Worm (Caenorhabditis elegans) whole organism, L4 larva: ENCODE measurements around the gene fbxa-35.
A peak's percentile ranks its signal among the peaks of the same experiment; 100 is the strongest.

Experiments
- D1046.2 ChIP-seq: fragments of 200-800 bp; sonication (Bioruptor generic); IDR thresholded peaks from 2 replicates; pipeline ENCODE4 v1.3.6; 2022; ENCODE audit warnings: missing genetic modification characterization, missing compliant biosample characterization
- daf-16 ChIP-seq, 3 experiments: sonication (generic microtip); optimal IDR thresholded peaks; 2 replicates each; lab custom pipeline; 2016 to 2017; ENCODE audit warnings: missing genetic modification characterization in 3 of 3, missing genetic modification reagents in 3 of 3, mild to moderate bottlenecking in 2 of 3, missing compliant biosample characterization in 2 of 3, missing biosample characterization in 1 of 3, moderate library complexity in 1 of 3
- fkh-10 ChIP-seq: fragments of 150-350 bp; optimal IDR thresholded peaks from 2 replicates; lab custom pipeline; 2014; ENCODE audit warnings: missing biosample characterization, missing genetic modification reagents, missing genetic modification characterization
- hlh-30 ChIP-seq: sonication (generic microtip); optimal IDR thresholded peaks from 2 replicates; lab custom pipeline; 2017; ENCODE audit warnings: antibody characterized with exemption, mild to moderate bottlenecking, missing genetic modification characterization, missing compliant biosample characterization; ENCODE audit not compliant: insufficient read depth
- lin-13 ChIP-seq: fragments of 150-350 bp; optimal IDR thresholded peaks from 2 replicates; lab custom pipeline; 2014; ENCODE audit warnings: missing biosample characterization, missing genetic modification reagents, missing genetic modification characterization
- lin-29 ChIP-seq: fragments of 200-800 bp; sonication (Bioruptor generic); IDR thresholded peaks from 2 replicates; pipeline ENCODE4 v1.3.6; 2022; ENCODE audit warnings: missing genetic modification reagents, missing genetic modification characterization, missing compliant biosample characterization
- lir-3 ChIP-seq: sonication (generic microtip); optimal IDR thresholded peaks from 2 replicates; lab custom pipeline; 2016; ENCODE audit warnings: mild to moderate bottlenecking, missing genetic modification characterization, missing compliant biosample characterization
- mdl-1 ChIP-seq, 2 experiments: fragments of 150-350 bp in 1 of 2; sonication (generic microtip) in 1 of 2; optimal IDR thresholded peaks; 2 replicates each; lab custom pipeline; 2014 to 2017; ENCODE audit warnings: missing biosample characterization in 2 of 2, missing genetic modification characterization in 2 of 2
- nhr-76 ChIP-seq: fragments of 150-350 bp; optimal IDR thresholded peaks from 2 replicates; lab custom pipeline; 2014; ENCODE audit warnings: missing biosample characterization, missing genetic modification characterization
- nhr-77 ChIP-seq: fragments of 150-350 bp; optimal IDR thresholded peaks from 2 replicates; lab custom pipeline; 2014; ENCODE audit warnings: missing biosample characterization, missing genetic modification characterization
- set-16 ChIP-seq: fragments of 200-800 bp; sonication (Bioruptor generic); IDR thresholded peaks from 2 replicates; pipeline ENCODE4 v1.3.6; 2022; ENCODE audit warnings: missing genetic modification reagents, missing genetic modification characterization, missing compliant biosample characterization
- snpc-4 ChIP-seq: fragments of 150-350 bp; optimal IDR thresholded peaks from 2 replicates; lab custom pipeline; 2014; ENCODE audit warnings: missing biosample characterization, missing genetic modification characterization
- unc-62 ChIP-seq, 3 experiments: fragments of 150-350 bp in 1 of 3; sonication (generic microtip); optimal IDR thresholded peaks in 2 of 3; peaks in 1 of 3; 1 replicate in 1 of 3; 2 replicates in 2 of 3; lab custom pipeline; 2014 to 2017; ENCODE audit warnings: missing biosample characterization in 3 of 3, missing genetic modification characterization in 3 of 3, missing genetic modification reagents in 3 of 3, missing genotype in 1 of 3
- zip-11 ChIP-seq: fragments of 200-800 bp; sonication (Bioruptor generic); IDR thresholded peaks from 2 replicates; pipeline ENCODE4 v1.3.6; 2022; ENCODE audit warnings: missing genetic modification characterization, missing compliant biosample characterization

ce11 chrIII:1303414-1303813 lies 7.9 kb downstream of the fbxa-35 start, which contains the start of gene fbxa-75:
- no peak for TF ChIP-seq hlh-30 (tag; lab: Kevin White, UChicago)
- TF ChIP-seq D1046.2: no peak
- TF ChIP-seq nhr-77 (tag; lab: Kevin White, UChicago): no peak
- no peak for TF ChIP-seq snpc-4 (tag; lab: Kevin White, UChicago)
- no peak for TF ChIP-seq daf-16 (GFP tag; optimal IDR thresholded peaks at IDR 0.05; lab: Kevin White, UChicago)
- TF ChIP-seq daf-16 (tag; optimal IDR thresholded peaks at IDR 0.05; lab: Kevin White, UChicago): no peak
- peak in 1 of 2 experiments; percentile 16 for TF ChIP-seq unc-62 (GFP tag; optimal IDR thresholded peaks at IDR 0.05 in 1 of 2; lab: Kevin White, UChicago)
- no peak for TF ChIP-seq unc-62 (tag; optimal IDR thresholded peaks at IDR 0.05; lab: Kevin White, UChicago)
- no peak for TF ChIP-seq nhr-76 (tag; lab: Kevin White, UChicago)
- TF ChIP-seq set-16 (GFP tag; lab: Robert Waterston, UW): no peak
- no peak for TF ChIP-seq fkh-10
- TF ChIP-seq zip-11 (GFP tag; lab: Robert Waterston, UW): no peak
- TF ChIP-seq lin-29: no peak
- TF ChIP-seq mdl-1 (tag; optimal IDR thresholded peaks at IDR 0.05; lab: Kevin White, UChicago): no peak
- TF ChIP-seq lin-13 (GFP tag; lab: Kevin White, UChicago): no peak
- no peak for TF ChIP-seq lir-3 (tag; lab: Kevin White, UChicago)
